Worm (Caenorhabditis elegans) whole organism, early embryonic: Measurements from ENCODE around the gene Y46D2A.2.

Experiments
- B0310.2 ChIP-seq: sonication (generic microtip); optimal IDR thresholded peaks from 2 replicates; lab custom pipeline; 2016; ENCODE audit warnings: mild to moderate bottlenecking, missing genetic modification characterization, missing compliant biosample characterization
- F13C5.2 ChIP-seq: sonication (generic microtip); optimal IDR thresholded peaks from 2 replicates; lab custom pipeline; 2017; ENCODE audit warnings: mild to moderate bottlenecking, missing genetic modification characterization, inconsistent platforms, missing compliant biosample characterization
- ama-1 ChIP-seq: fragments of 150-350 bp; optimal IDR thresholded peaks from 2 replicates; lab custom pipeline; 2014
- ceh-13 ChIP-seq: fragments of 200-800 bp; sonication (Bioruptor generic); optimal IDR thresholded peaks from 2 replicates; lab custom pipeline; 2018; ENCODE audit warnings: mild to moderate bottlenecking, missing genetic modification characterization, missing compliant biosample characterization
- ceh-36 ChIP-seq: sonication (generic microtip); optimal IDR thresholded peaks from 2 replicates; lab custom pipeline; 2016; ENCODE audit warnings: missing genetic modification characterization, inconsistent platforms, missing compliant biosample characterization
- flt-1 ChIP-seq: fragments of 200-800 bp; sonication (Bioruptor generic); IDR thresholded peaks from 2 replicates; pipeline ENCODE4 v1.3.6; 2022; ENCODE audit warnings: missing genetic modification characterization, missing compliant biosample characterization
- hmg-4 ChIP-seq: fragments of 200-800 bp; sonication (Bioruptor generic); optimal IDR thresholded peaks from 2 replicates; lab custom pipeline; 2018; ENCODE audit warnings: mild to moderate bottlenecking, missing genetic modification characterization, missing compliant biosample characterization
- pes-1 ChIP-seq: fragments of 200-800 bp; sonication (Bioruptor generic); IDR thresholded peaks from 2 replicates; pipeline ENCODE4 v1.3.6; 2022; ENCODE audit warnings: missing genetic modification reagents, missing genetic modification characterization, missing compliant biosample characterization
- sea-1 ChIP-seq: fragments of 200-800 bp; sonication (Bioruptor generic); conservative IDR thresholded peaks from 2 replicates; pipeline ENCODE4 v1.3.6; 2022; ENCODE audit warnings: missing genetic modification characterization, missing compliant biosample characterization
- tbx-11 ChIP-seq: fragments of 200-800 bp; sonication (Bioruptor generic); IDR thresholded peaks from 2 replicates; pipeline ENCODE4 v1.3.6; 2022; ENCODE audit warnings: missing genetic modification characterization, missing compliant biosample characterization
- tbx-37 ChIP-seq: fragments of 200-800 bp; sonication (Bioruptor generic); conservative IDR thresholded peaks from 2 replicates; pipeline ENCODE4 v1.3.6; 2022; ENCODE audit warnings: missing genetic modification reagents, missing genetic modification characterization, missing compliant biosample characterization

- no peak for TF ChIP-seq F13C5.2 (tag; lab: Kevin White, UChicago)
- no peak for TF ChIP-seq hmg-4 (GFP tag; lab: Kevin White, UChicago)
- TF ChIP-seq pes-1: no peak
- TF ChIP-seq ama-1 (lab: Kevin White, UChicago): no peak
- no peak for TF ChIP-seq ceh-36 (tag; lab: Kevin White, UChicago)
- TF ChIP-seq B0310.2 (tag; lab: Kevin White, UChicago): no peak
- TF ChIP-seq tbx-37: no peak
- no peak for TF ChIP-seq tbx-11 (GFP tag; lab: Robert Waterston, UW)
- no peak for TF ChIP-seq flt-1
- TF ChIP-seq ceh-13: no peak
- TF ChIP-seq sea-1: no peak
Measured at ce11 chrII:3299457-3299856, 23.6 kb downstream of the Y46D2A.2 start, which contains the start of gene btb-22.
